Fruit fly (Drosophila melanogaster) S2 (cell line): ENCODE measurements around the gene CG7518.

ENCODE experiments used
- CG8478 ChIP-seq: fragments of >200 bp; optimal IDR thresholded peaks from 2 replicates; lab custom pipeline; 2018
- CTCF ChIP-seq, 2 experiments: fragments of >200 bp; optimal IDR thresholded peaks; 2 replicates each; lab custom pipeline; 2018

CG7518 gene

dm6 chr3R:12981334-12982166 is 16.3 kb upstream of the CG7518 start:
- TF ChIP-seq CTCF (optimal IDR thresholded peaks at IDR 0.05; lab: Kevin White, UChicago) (no peak), CG8478 (no peak)

dm6 chr3R:12982167-12982981 is 15.5 kb upstream of the CG7518 start:
- TF ChIP-seq CG8478: no peak
- TF ChIP-seq CTCF (optimal IDR thresholded peaks at IDR 0.05; lab: Kevin White, UChicago): no peak

- TF ChIP-seq CTCF (optimal IDR thresholded peaks at IDR 0.05; lab: Kevin White, UChicago) (no peak), CG8478 (no peak)
Measured at dm6 chr3R:12982982-12983633, 14.8 kb upstream of the CG7518 start.

- TF ChIP-seq CTCF (optimal IDR thresholded peaks at IDR 0.05; lab: Kevin White, UChicago) (no peak), CG8478 (no peak)
Measured at dm6 chr3R:12985828-12986530, 11.9 kb upstream of the CG7518 start, which contains the start of gene CG31342. Gene CG31342 (plus strand): TSS chr3R:12986041.

dm6 chr3R:12988411-12988810 is 9.5 kb upstream of the CG7518 start, which contains the start of gene CG14383:
Gene CG14383 (minus strand): TSS chr3R:12988511.
- TF ChIP-seq CTCF (optimal IDR thresholded peaks at IDR 0.05; lab: Kevin White, UChicago) (no peak), CG8478 (no peak)

- TF ChIP-seq CTCF (optimal IDR thresholded peaks at IDR 0.05; lab: Kevin White, UChicago): no peak
- no peak for TF ChIP-seq CG8478
Measured at dm6 chr3R:12993018-12993417, 4.9 kb upstream of the CG7518 start, which contains the start of gene yellow-f. Gene yellow-f (minus strand): TSS chr3R:12993201.

dm6 chr3R:12995047-12995446 is 2.8 kb upstream of the CG7518 start, which contains the start of gene yellow-f2:
Gene yellow-f2 (minus strand): TSS chr3R:12995147.
- no peak for TF ChIP-seq CG8478
- no peak for TF ChIP-seq CTCF (optimal IDR thresholded peaks at IDR 0.05; lab: Kevin White, UChicago)

- TF ChIP-seq CTCF (optimal IDR thresholded peaks at IDR 0.05; lab: Kevin White, UChicago): no peak
- TF ChIP-seq CG8478: no peak
Measured at dm6 chr3R:12995522-12995921, 2.4 kb upstream of the CG7518 start, which contains the start of gene CG7488. Gene CG7488 (plus strand): TSS chr3R:12995620.

dm6 chr3R:12998234-12998591 is 324 bp downstream of the CG7518 start:
- TF ChIP-seq CG8478: no peak
- no peak for TF ChIP-seq CTCF (optimal IDR thresholded peaks at IDR 0.05; lab: Kevin White, UChicago)

- TF ChIP-seq CG8478 (no peak), CTCF (optimal IDR thresholded peaks at IDR 0.05; lab: Kevin White, UChicago) (no peak)
Measured at dm6 chr3R:13009595-13009994, 11.7 kb downstream of the CG7518 start, which contains the start of gene CG11656. Gene CG11656 (plus strand): TSS chr3R:13009895.

dm6 chr3R:13010905-13011620 is 13.2 kb downstream of the CG7518 start, which contains the start of gene CG8031:
Gene CG8031 (minus strand): TSS chr3R:13011310.
- TF ChIP-seq CTCF (optimal IDR thresholded peaks at IDR 0.05; lab: Kevin White, UChicago) (no peak), CG8478 (no peak)

dm6 chr3R:13011621-13011963 is 13.7 kb downstream of the CG7518 start, which contains the start of gene CtBP:
Gene CtBP (plus strand): TSS chr3R:13011649.
- no peak for TF ChIP-seq CG8478
- no peak for TF ChIP-seq CTCF (optimal IDR thresholded peaks at IDR 0.05; lab: Kevin White, UChicago)

- TF ChIP-seq CG8478 (no peak), CTCF (optimal IDR thresholded peaks at IDR 0.05; lab: Kevin White, UChicago) (no peak)
Measured at dm6 chr3R:13012351-13012750, 14.5 kb downstream of the CG7518 start.

- TF ChIP-seq CTCF (optimal IDR thresholded peaks at IDR 0.05; lab: Kevin White, UChicago): no peak
- TF ChIP-seq CG8478: no peak
Measured at dm6 chr3R:13012990-13013389, 15.1 kb downstream of the CG7518 start.
